Worm (Caenorhabditis elegans) whole organism, midembryonic: ENCODE results near the gene sea-2.

Source experiments
- T22C8.4 ChIP-seq: fragments of 200-800 bp; sonication (Bioruptor generic); IDR thresholded peaks from 2 replicates; pipeline ENCODE4 v1.3.6; 2022; ENCODE audit warnings: missing genetic modification characterization, missing compliant biosample characterization
- flt-1 ChIP-seq: fragments of 200-800 bp; sonication (Bioruptor generic); IDR thresholded peaks from 2 replicates; pipeline ENCODE4 v1.3.6; 2022; ENCODE audit warnings: missing genetic modification characterization, missing compliant biosample characterization
- klf-2 ChIP-seq: fragments of 200-800 bp; sonication (Bioruptor generic); conservative IDR thresholded peaks from 2 replicates; pipeline ENCODE4 v1.3.6; 2022; ENCODE audit warnings: missing genetic modification reagents, missing genetic modification characterization, missing compliant biosample characterization
- ref-1 ChIP-seq: fragments of 200-800 bp; sonication (Bioruptor generic); conservative IDR thresholded peaks from 2 replicates; pipeline ENCODE4 v1.3.6; 2022; ENCODE audit warnings: missing genetic modification reagents, missing genetic modification characterization, missing compliant biosample characterization
- tab-1 ChIP-seq: fragments of 200-800 bp; sonication (Bioruptor generic); IDR thresholded peaks from 2 replicates; pipeline ENCODE4 v1.3.6; 2022; ENCODE audit warnings: missing genetic modification characterization, missing compliant biosample characterization
- ztf-23 ChIP-seq: fragments of 200-800 bp; sonication (Bioruptor generic); IDR thresholded peaks from 2 replicates; pipeline ENCODE4 v1.3.6; 2022; ENCODE audit warnings: missing genetic modification reagents, missing genetic modification characterization, missing compliant biosample characterization
- ztf-29 ChIP-seq: fragments of 200-800 bp; sonication (Bioruptor generic); IDR thresholded peaks from 2 replicates; pipeline ENCODE4 v1.3.6; 2022; ENCODE audit warnings: missing genetic modification reagents, missing genetic modification characterization, missing compliant biosample characterization

DNA sequence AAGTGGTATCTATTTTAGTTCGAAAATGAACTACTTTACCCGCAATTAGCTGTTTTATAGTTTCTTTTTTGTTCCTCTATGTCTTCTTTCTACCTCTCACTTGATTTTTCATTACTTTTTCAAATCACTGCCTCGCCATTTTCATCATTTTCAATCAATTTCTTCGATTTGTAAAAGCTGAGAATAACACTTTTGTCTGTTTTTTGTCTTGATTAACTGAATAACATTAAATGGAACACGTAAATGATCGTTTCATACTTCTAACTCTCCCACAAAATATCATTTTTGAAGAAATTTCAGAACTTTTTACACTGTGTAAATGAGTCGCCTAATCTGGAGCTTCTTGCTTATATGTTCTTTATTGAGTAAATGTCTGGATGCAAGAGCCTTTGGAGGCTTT, 49.1 kb upstream of the sea-2 start, which contains the start of gene F53C3.4:
- TF ChIP-seq ztf-23 (GFP tag; lab: Robert Waterston, UW) (no peak), T22C8.4 (GFP tag; lab: Robert Waterston, UW) (no peak), flt-1 (no peak), klf-2 (GFP tag; lab: Robert Waterston, UW) (no peak), tab-1 (GFP tag; lab: Robert Waterston, UW) (no peak), ztf-29 (GFP tag; lab: Robert Waterston, UW) (no peak), ref-1 (no peak)
